Worm (Caenorhabditis elegans): ENCODE results near the gene C10C6.13.

C10C6.13 gene

DNA sequence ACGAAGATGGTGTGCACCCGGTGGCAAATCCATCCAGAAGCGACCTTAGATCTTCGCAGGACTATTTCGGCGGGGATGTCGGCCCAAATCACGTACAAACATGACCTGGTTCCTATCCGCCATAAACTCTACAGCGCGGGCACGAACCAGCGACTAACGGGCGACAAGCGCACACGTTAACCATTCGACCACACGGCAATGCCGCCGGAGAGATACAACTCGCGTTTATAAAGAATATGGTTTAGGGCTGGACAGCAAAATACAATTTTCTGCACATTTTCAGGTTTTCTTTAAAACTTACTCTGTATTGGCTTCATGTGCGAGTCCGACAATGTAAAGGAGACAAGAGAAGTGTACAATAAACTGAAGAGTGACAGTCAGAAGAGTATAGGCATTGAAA lies 4.5 kb upstream of the C10C6.13 start:
- peak; percentile 96 for TF ChIP-seq tab-1 (GFP tag; IDR thresholded peaks at IDR 0.05)
- TF ChIP-seq klf-2 (GFP tag; conservative IDR thresholded peaks at IDR 0.05): peak; percentile 96
- peak; percentile 95 for TF ChIP-seq ztf-23 (GFP tag; IDR thresholded peaks at IDR 0.05)
- TF ChIP-seq T22C8.4 (GFP tag; IDR thresholded peaks at IDR 0.05): peak; percentile 86
- TF ChIP-seq cog-1 (tag; optimal IDR thresholded peaks at IDR 0.05): peak; percentile 90
- peak; percentile 94 for TF ChIP-seq ztf-29 (GFP tag; IDR thresholded peaks at IDR 0.05)
- peak; percentile 91 for TF ChIP-seq ref-1 (GFP tag; conservative IDR thresholded peaks at IDR 0.05)
- TF ChIP-seq flt-1 (GFP tag; IDR thresholded peaks at IDR 0.05): peak; percentile 96
- peak; percentile 78 for TF ChIP-seq med-1 (GFP tag; optimal IDR thresholded peaks at IDR 0.05; ENCODE audit: insufficient read depth)

- no peak for TF ChIP-seq ztf-23 (GFP tag; IDR thresholded peaks at IDR 0.05)
- TF ChIP-seq tab-1 (GFP tag; IDR thresholded peaks at IDR 0.05): no peak
- TF ChIP-seq klf-2 (GFP tag; conservative IDR thresholded peaks at IDR 0.05): no peak
- no peak for TF ChIP-seq flt-1 (GFP tag; IDR thresholded peaks at IDR 0.05)
- no peak for TF ChIP-seq ztf-29 (GFP tag; IDR thresholded peaks at IDR 0.05)
- no peak for TF ChIP-seq cog-1 (tag; optimal IDR thresholded peaks at IDR 0.05)
- no peak for TF ChIP-seq med-1 (GFP tag; optimal IDR thresholded peaks at IDR 0.05; ENCODE audit: insufficient read depth)
- no peak for TF ChIP-seq ref-1 (GFP tag; conservative IDR thresholded peaks at IDR 0.05)
- no peak for TF ChIP-seq T22C8.4 (GFP tag; IDR thresholded peaks at IDR 0.05)
Measured at ce11 chrIV:11472023-11472422, 2.5 kb upstream of the C10C6.13 start.

- TF ChIP-seq T22C8.4 (GFP tag; IDR thresholded peaks at IDR 0.05) (no peak), ref-1 (GFP tag; conservative IDR thresholded peaks at IDR 0.05) (no peak), cog-1 (tag; optimal IDR thresholded peaks at IDR 0.05) (no peak), ztf-23 (GFP tag; IDR thresholded peaks at IDR 0.05) (no peak), klf-2 (GFP tag; conservative IDR thresholded peaks at IDR 0.05) (no peak), med-1 (GFP tag; optimal IDR thresholded peaks at IDR 0.05; ENCODE audit: insufficient read depth) (no peak), ztf-29 (GFP tag; IDR thresholded peaks at IDR 0.05) (no peak), flt-1 (GFP tag; IDR thresholded peaks at IDR 0.05) (no peak), tab-1 (GFP tag; IDR thresholded peaks at IDR 0.05) (no peak)
Measured at ce11 chrIV:11467413-11467812, 2.1 kb downstream of the C10C6.13 start, which contains the start of gene C10C6.7. C10C6.7 (minus strand) TSS chrIV:11467513.

DNA sequence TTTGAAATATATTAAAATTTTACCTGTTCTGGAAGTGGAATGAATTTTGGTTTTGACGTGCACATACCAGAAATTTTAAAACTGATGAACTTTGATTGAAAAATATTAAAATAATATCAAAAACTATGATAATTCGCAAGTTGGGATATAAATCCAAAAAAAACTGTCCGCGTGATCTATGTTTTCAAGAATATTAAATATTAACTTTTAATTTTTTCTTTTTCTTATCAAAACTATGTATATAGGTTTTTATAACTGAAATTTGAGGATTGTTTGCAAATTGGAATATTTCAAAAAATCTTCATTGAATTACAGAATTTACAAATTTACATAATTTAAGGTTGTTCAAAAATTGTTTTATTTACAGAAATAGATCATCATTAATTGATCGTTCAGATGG lies 4.4 kb downstream of the C10C6.13 start, which contains the start of gene C10C6.3:
Gene C10C6.3 (minus strand): TSS at position 101 of the 400 bp plus-strand sequence.
- TF ChIP-seq med-1 (GFP tag; optimal IDR thresholded peaks at IDR 0.05; ENCODE audit: insufficient read depth) (no peak), klf-2 (GFP tag; conservative IDR thresholded peaks at IDR 0.05) (no peak), ref-1 (GFP tag; conservative IDR thresholded peaks at IDR 0.05) (no peak), ztf-23 (GFP tag; IDR thresholded peaks at IDR 0.05) (no peak), cog-1 (tag; optimal IDR thresholded peaks at IDR 0.05) (no peak), flt-1 (GFP tag; IDR thresholded peaks at IDR 0.05) (no peak), T22C8.4 (GFP tag; IDR thresholded peaks at IDR 0.05) (no peak), tab-1 (GFP tag; IDR thresholded peaks at IDR 0.05) (no peak), ztf-29 (GFP tag; IDR thresholded peaks at IDR 0.05) (no peak)

ce11 chrIV:11461335-11461734 lies 8.2 kb downstream of the C10C6.13 start:
- TF ChIP-seq cog-1 (tag; optimal IDR thresholded peaks at IDR 0.05) (no peak), tab-1 (GFP tag; IDR thresholded peaks at IDR 0.05) (no peak), ztf-23 (GFP tag; IDR thresholded peaks at IDR 0.05) (no peak)

DNA sequence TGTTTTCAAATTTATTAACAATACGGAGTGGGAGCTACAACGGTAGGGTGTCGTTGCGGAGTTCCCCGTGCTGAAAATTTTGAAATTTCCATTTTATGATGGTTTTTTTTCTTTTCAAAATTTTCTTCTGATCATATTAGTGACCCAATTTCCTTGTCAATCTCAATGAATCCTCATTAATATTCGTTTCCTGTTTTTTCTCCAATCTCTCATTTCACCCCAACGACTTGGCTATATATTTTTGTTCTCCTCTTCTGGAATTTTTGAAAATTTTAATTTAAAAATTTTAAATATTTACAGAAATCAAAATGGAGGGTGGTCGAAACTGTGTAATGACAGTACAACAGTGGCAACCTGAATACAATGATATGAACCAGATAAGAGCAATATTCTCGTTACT lies 9.9 kb downstream of the C10C6.13 start, which contains the start of gene npr-3:
Gene npr-3 (plus strand): TSS at position 301 of the 400 bp plus-strand sequence.
- TF ChIP-seq ztf-23 (GFP tag; IDR thresholded peaks at IDR 0.05) (no peak), ref-1 (GFP tag; conservative IDR thresholded peaks at IDR 0.05) (no peak), cog-1 (tag; optimal IDR thresholded peaks at IDR 0.05) (no peak), T22C8.4 (GFP tag; IDR thresholded peaks at IDR 0.05) (no peak), flt-1 (GFP tag; IDR thresholded peaks at IDR 0.05) (no peak), klf-2 (GFP tag; conservative IDR thresholded peaks at IDR 0.05) (no peak), med-1 (GFP tag; optimal IDR thresholded peaks at IDR 0.05; ENCODE audit: insufficient read depth) (no peak), tab-1 (GFP tag; IDR thresholded peaks at IDR 0.05) (no peak), ztf-29 (GFP tag; IDR thresholded peaks at IDR 0.05) (no peak)

ce11 chrIV:11458700-11459263 lies 10.8 kb downstream of the C10C6.13 start:
- TF ChIP-seq T22C8.4 (GFP tag; IDR thresholded peaks at IDR 0.05) (no peak), med-1 (GFP tag; optimal IDR thresholded peaks at IDR 0.05; ENCODE audit: insufficient read depth) (no peak), ztf-29 (GFP tag; IDR thresholded peaks at IDR 0.05) (no peak), klf-2 (GFP tag; conservative IDR thresholded peaks at IDR 0.05) (no peak), ref-1 (GFP tag; conservative IDR thresholded peaks at IDR 0.05) (no peak), tab-1 (GFP tag; IDR thresholded peaks at IDR 0.05) (no peak), ztf-23 (GFP tag; IDR thresholded peaks at IDR 0.05) (no peak), cog-1 (tag; optimal IDR thresholded peaks at IDR 0.05) (no peak), flt-1 (GFP tag; IDR thresholded peaks at IDR 0.05) (no peak)

- TF ChIP-seq med-1 (GFP tag; optimal IDR thresholded peaks at IDR 0.05; ENCODE audit: insufficient read depth) (no peak), klf-2 (GFP tag; conservative IDR thresholded peaks at IDR 0.05) (no peak), tab-1 (GFP tag; IDR thresholded peaks at IDR 0.05) (no peak), flt-1 (GFP tag; IDR thresholded peaks at IDR 0.05) (no peak), T22C8.4 (GFP tag; IDR thresholded peaks at IDR 0.05) (no peak), ztf-29 (GFP tag; IDR thresholded peaks at IDR 0.05) (no peak), cog-1 (tag; optimal IDR thresholded peaks at IDR 0.05) (no peak), ztf-23 (GFP tag; IDR thresholded peaks at IDR 0.05) (no peak), ref-1 (GFP tag; conservative IDR thresholded peaks at IDR 0.05) (no peak)
Measured at ce11 chrIV:11455824-11456223, 13.7 kb downstream of the C10C6.13 start.

ce11 chrIV:11452928-11453327 lies 16.6 kb downstream of the C10C6.13 start:
- TF ChIP-seq klf-2 (GFP tag; conservative IDR thresholded peaks at IDR 0.05): no peak
- no peak for TF ChIP-seq T22C8.4 (GFP tag; IDR thresholded peaks at IDR 0.05)
- no peak for TF ChIP-seq cog-1 (tag; optimal IDR thresholded peaks at IDR 0.05)
- no peak for TF ChIP-seq ref-1 (GFP tag; conservative IDR thresholded peaks at IDR 0.05)
- no peak for TF ChIP-seq med-1 (GFP tag; optimal IDR thresholded peaks at IDR 0.05; ENCODE audit: insufficient read depth)
- TF ChIP-seq flt-1 (GFP tag; IDR thresholded peaks at IDR 0.05): no peak
- no peak for TF ChIP-seq ztf-29 (GFP tag; IDR thresholded peaks at IDR 0.05)
- TF ChIP-seq tab-1 (GFP tag; IDR thresholded peaks at IDR 0.05): no peak
- TF ChIP-seq ztf-23 (GFP tag; IDR thresholded peaks at IDR 0.05): no peak

Data from whole organism, midembryonic.